ENCODE assay signal across 2 worm cellular contexts in genomic region chrX:5429335-5429734, ce11.
TF ChIP-seq lines count a peak whose summit lies in the region.

No protein-coding gene starts in this region.

TF ChIP-seq in whole organism, L4 larva, 104 proteins besides CTCF, POLR2A, EP300 and RAD21 (continued from another document):
- TF ChIP-seq duxl-1 (tag; optimal IDR thresholded peaks at IDR 0.05; lab: Kevin White, UChicago; ENCODE audit: poor library complexity) (peak; percentile 98), zip-2 (tag; optimal IDR thresholded peaks at IDR 0.05; lab: Kevin White, UChicago) (peak; percentile 96), mes-2 (tag; optimal IDR thresholded peaks at IDR 0.05; lab: Kevin White, UChicago; ENCODE audit: poor library complexity, severe bottlenecking) (peak; percentile 97), nhr-102 (tag; optimal IDR thresholded peaks at IDR 0.05; lab: Kevin White, UChicago) (peak; percentile 99), egl-43 (GFP tag; IDR thresholded peaks at IDR 0.05; lab: Robert Waterston, UW) (peak; percentile 99), tra-1 (GFP tag; IDR thresholded peaks at IDR 0.05; lab: Robert Waterston, UW) (peak; percentile 91), dve-1 (tag; optimal IDR thresholded peaks at IDR 0.05; lab: Kevin White, UChicago; ENCODE audit: insufficient read depth) (peak; percentile 98), vab-7 (GFP tag; IDR thresholded peaks at IDR 0.05; lab: Robert Waterston, UW) (peak; percentile 92), spr-3 (GFP tag; optimal IDR thresholded peaks at IDR 0.05; lab: Kevin White, UChicago) (peak; percentile 97), ceh-20 (GFP tag; IDR thresholded peaks at IDR 0.05; lab: Robert Waterston, UW) (peak; percentile 96), Y5F2A.4 (GFP tag; optimal IDR thresholded peaks at IDR 0.05; lab: Kevin White, UChicago) (peak; percentile 92), nhr-77 (tag; optimal IDR thresholded peaks at IDR 0.05; lab: Kevin White, UChicago) (peak; percentile 99), gei-8 (GFP tag; optimal IDR thresholded peaks at IDR 0.05; lab: Kevin White, UChicago) (peak; percentile 79), egl-27 (tag; optimal IDR thresholded peaks at IDR 0.05; lab: Kevin White, UChicago) (peak; percentile 7), unc-62 (GFP tag; optimal IDR thresholded peaks at IDR 0.05 in 1 of 2; lab: Kevin White, UChicago) (peak; percentile 82 to 100), unc-62 (tag; optimal IDR thresholded peaks at IDR 0.05; lab: Kevin White, UChicago) (peak; percentile 86), lim-7 (GFP tag; IDR thresholded peaks at IDR 0.05; lab: Robert Waterston, UW) (peak; percentile 77), nhr-11 (tag; optimal IDR thresholded peaks at IDR 0.05; lab: Kevin White, UChicago) (peak; percentile 94), unc-130 (GFP tag; optimal IDR thresholded peaks at IDR 0.05; lab: Kevin White, UChicago) (peak; percentile 33), ctbp-1 (GFP tag; IDR thresholded peaks at IDR 0.05; lab: Robert Waterston, UW) (peak; percentile 97), skn-1 (tag; optimal IDR thresholded peaks at IDR 0.05; lab: Kevin White, UChicago) (peak; percentile 24), hlh-30 (tag; optimal IDR thresholded peaks at IDR 0.05; lab: Kevin White, UChicago; ENCODE audit: insufficient read depth) (peak; percentile 90), php-3 (GFP tag; IDR thresholded peaks at IDR 0.05; lab: Robert Waterston, UW) (peak; percentile 98), hmg-1.1 (GFP tag; IDR thresholded peaks at IDR 0.05; lab: Robert Waterston, UW) (peak; percentile 99), zip-11 (GFP tag; IDR thresholded peaks at IDR 0.05; lab: Robert Waterston, UW) (no peak), madf-5 (GFP tag; IDR thresholded peaks at IDR 0.05; lab: Robert Waterston, UW) (peak in 1 of 2 experiments; percentile 6; a peak in 1 of 4 replicates), zfp-2 (tag; optimal IDR thresholded peaks at IDR 0.05; lab: Kevin White, UChicago) (peak; percentile 87), snpc-4 (tag; optimal IDR thresholded peaks at IDR 0.05; lab: Kevin White, UChicago) (no peak), pqm-1 (tag; optimal IDR thresholded peaks at IDR 0.05; lab: Kevin White, UChicago) (peak; percentile 79), lin-29 (GFP tag; IDR thresholded peaks at IDR 0.05; lab: Robert Waterston, UW) (peak; percentile 96), attf-4 (tag; optimal IDR thresholded peaks at IDR 0.05; lab: Kevin White, UChicago) (peak; percentile 83), cey-2 (tag; optimal IDR thresholded peaks at IDR 0.05; lab: Kevin White, UChicago; ENCODE audit: borderline replicate concordance, insufficient read depth) (peak; percentile 66), mep-1 (tag; optimal IDR thresholded peaks at IDR 0.05; lab: Kevin White, UChicago) (peak; percentile 99), ceh-82 (tag; optimal IDR thresholded peaks at IDR 0.05; lab: Kevin White, UChicago) (peak; percentile 80), ceh-32 (tag; optimal IDR thresholded peaks at IDR 0.05; lab: Kevin White, UChicago; ENCODE audit: poor library complexity) (peak; percentile 84), fos-1 (tag; optimal IDR thresholded peaks at IDR 0.05; lab: Kevin White, UChicago) (peak; percentile 83), lin-38 (GFP tag; IDR thresholded peaks at IDR 0.05; lab: Robert Waterston, UW) (no peak), hif-1 (tag; optimal IDR thresholded peaks at IDR 0.05; lab: Kevin White, UChicago) (peak; percentile 74 to 81), nhr-6 (tag; optimal IDR thresholded peaks at IDR 0.05; lab: Kevin White, UChicago) (peak; percentile 90), sdz-12 (GFP tag; optimal IDR thresholded peaks at IDR 0.05; lab: Kevin White, UChicago) (peak; percentile 44), nhr-48 (tag; optimal IDR thresholded peaks at IDR 0.05; lab: Kevin White, UChicago) (peak; percentile 95), rbr-2 (tag; optimal IDR thresholded peaks at IDR 0.05; lab: Kevin White, UChicago) (peak; percentile 99), nhr-237 (tag; optimal IDR thresholded peaks at IDR 0.05; lab: Kevin White, UChicago) (peak; percentile 84), arid-1 (GFP tag; conservative IDR thresholded peaks at IDR 0.05; lab: Robert Waterston, UW) (peak; percentile 86), ZK546.5 (tag; optimal IDR thresholded peaks at IDR 0.05; lab: Kevin White, UChicago) (peak; percentile 10 to 55), D1046.2 (GFP tag; IDR thresholded peaks at IDR 0.05; lab: Robert Waterston, UW) (peak; percentile 78), mdt-29 (GFP tag; IDR thresholded peaks at IDR 0.05; lab: Robert Waterston, UW) (peak; percentile 92), mdl-1 (tag; optimal IDR thresholded peaks at IDR 0.05; lab: Kevin White, UChicago) (peak; percentile 91 to 92)
TF ChIP-seq in whole organism, L4 larva: peak in this region for 86.

TF ChIP-seq in whole organism, late embryonic, 69 proteins besides CTCF, POLR2A, EP300 and RAD21 (continued from another document):
- TF ChIP-seq ceh-9 (tag; optimal IDR thresholded peaks at IDR 0.05; lab: Kevin White, UChicago) (no peak), zip-5 (tag; optimal IDR thresholded peaks at IDR 0.05; lab: Kevin White, UChicago) (peak; percentile 46), odd-2 (tag; optimal IDR thresholded peaks at IDR 0.05; lab: Kevin White, UChicago) (peak; percentile 28), ceh-19 (GFP tag; optimal IDR thresholded peaks at IDR 0.05; lab: Kevin White, UChicago) (peak; percentile 57), gmeb-2 (tag; optimal IDR thresholded peaks at IDR 0.05; lab: Kevin White, UChicago) (peak; percentile 40)
